Worm (Caenorhabditis elegans) whole organism, dauer: Measurements from ENCODE around the gene acr-8.

Experiments used
- unc-62 ChIP-seq: sonication (generic microtip); optimal IDR thresholded peaks from 2 replicates; lab custom pipeline; 2017; ENCODE audit warnings: missing biosample characterization, missing genetic modification reagents, missing genetic modification characterization

The acr-8 gene

DNA sequence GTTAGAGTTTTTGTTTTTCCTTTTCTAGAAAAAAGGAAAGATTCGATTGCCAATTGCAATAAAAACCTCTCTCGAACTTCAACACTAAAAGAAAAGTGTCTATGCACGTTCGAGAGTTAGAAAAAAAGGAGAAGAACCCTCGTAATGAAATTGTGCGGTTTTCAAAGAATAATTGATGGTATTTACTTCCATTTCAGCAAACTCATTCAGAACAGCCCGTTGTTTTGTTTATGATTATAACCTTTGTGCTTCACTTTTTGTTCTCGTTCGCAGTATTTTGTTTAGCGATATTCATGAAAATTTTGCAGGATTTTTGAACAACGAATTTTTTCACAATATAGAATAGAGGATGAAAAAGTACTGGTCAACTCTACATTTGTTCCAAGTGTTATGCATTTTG, 41.4 kb downstream of the acr-8 start, which contains the start of gene lgc-41:
lgc-41 (plus strand) TSS at position 301 of the 400 bp plus-strand sequence.
- TF ChIP-seq unc-62 (GFP tag; lab: Kevin White, UChicago), result no peak

DNA sequence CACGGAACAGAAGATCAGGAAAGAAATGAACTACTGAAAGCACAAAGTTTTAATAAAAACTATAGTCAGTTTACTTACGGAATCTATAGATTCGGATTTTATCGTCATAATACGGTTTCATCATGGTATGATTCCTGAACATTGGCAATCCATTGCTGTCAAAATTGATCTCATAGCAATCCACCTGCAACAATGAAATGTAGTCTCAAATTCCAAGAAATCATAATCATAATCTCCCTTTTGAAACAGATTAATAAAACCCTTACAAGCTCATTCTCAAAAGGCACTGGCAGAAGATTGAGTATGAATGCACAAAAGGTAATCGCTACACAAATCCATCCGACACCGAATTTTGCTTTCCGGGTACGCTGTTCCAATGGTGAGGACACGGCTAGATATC, 49.9 kb downstream of the acr-8 start:
- no peak for TF ChIP-seq unc-62 (GFP tag; lab: Kevin White, UChicago)

DNA sequence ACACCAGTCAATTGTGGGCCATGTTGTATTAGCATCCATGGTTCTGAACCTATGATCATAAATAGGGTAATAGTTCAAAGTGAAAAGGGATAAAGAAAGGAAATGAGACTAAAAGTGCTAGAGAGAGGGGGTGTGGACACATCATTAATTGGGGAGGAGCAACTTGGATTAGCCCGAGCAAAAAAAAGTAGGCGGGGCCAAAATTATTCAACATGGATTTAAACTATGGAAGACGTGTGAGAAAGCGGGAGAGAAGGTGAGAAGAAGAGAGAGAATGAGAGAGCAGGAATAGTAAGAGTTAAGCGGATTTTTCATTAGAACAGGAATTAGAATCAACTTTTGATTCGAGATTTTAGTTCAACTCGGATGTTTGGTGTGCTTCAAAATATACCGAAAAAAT, 51.0 kb downstream of the acr-8 start, which contains the start of gene C39B10.1:
C39B10.1 (minus strand) TSS at position 101 of the 400 bp plus-strand sequence.
- TF ChIP-seq unc-62 (GFP tag; lab: Kevin White, UChicago), result no peak
